Fruit fly (Drosophila melanogaster): Measurements from ENCODE around the gene gudu.
A peak's percentile ranks its signal among the peaks of the same experiment; 100 is the strongest.

Gene gudu

DNA sequence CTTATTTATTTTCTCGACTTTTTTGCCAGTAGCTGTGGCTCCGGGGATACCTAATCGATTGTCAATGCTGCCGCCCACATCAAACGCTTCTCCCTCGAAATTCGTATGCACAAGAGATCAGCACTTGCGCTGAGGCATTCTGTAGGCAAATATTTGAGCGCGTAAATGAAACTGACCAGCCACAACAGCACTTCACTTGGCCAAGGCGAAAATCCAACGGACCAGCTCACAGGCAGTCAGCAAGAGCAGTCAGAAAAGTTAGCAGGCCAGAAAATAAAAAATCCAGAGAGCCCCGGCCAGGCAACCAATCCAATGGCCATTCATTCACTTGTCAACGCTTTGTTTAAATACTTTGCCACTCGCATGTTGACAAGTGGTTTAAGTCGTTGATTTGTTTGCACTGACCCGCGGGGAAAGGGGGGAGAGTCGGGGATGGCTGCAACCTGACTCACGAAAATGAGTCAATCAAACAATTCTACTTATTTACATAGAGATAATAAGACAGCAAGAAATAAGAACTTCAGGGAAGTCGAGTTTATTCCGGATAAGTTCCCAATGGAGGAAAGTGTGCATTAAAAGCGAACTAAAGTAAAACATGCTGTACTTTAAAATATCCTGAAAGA is 48.8 kb upstream of the gudu start (continued):
- TF ChIP-seq CoRest (tag; optimal IDR thresholded peaks at IDR 0.05) (peak; percentile 4), cas (GFP tag; IDR thresholded peaks at IDR 0.05) (no peak), esg (GFP tag; conservative IDR thresholded peaks at IDR 0.05) (no peak), BEAF-32 (GFP tag; optimal IDR thresholded peaks at IDR 0.05) (no peak), CG6683 (GFP tag; optimal IDR thresholded peaks at IDR 0.05) (no peak), CG8281 (tag; optimal IDR thresholded peaks at IDR 0.05) (peak; percentile 11), rib (GFP tag; IDR thresholded peaks at IDR 0.05) (no peak), CG17912 (GFP tag; optimal IDR thresholded peaks at IDR 0.05) (no peak), bigmax (GFP tag; optimal IDR thresholded peaks at IDR 0.05) (no peak), z (GFP tag; IDR thresholded peaks at IDR 0.05) (0 out of 3 replicates have a peak, but pooled peaks have one; percentile 25), CG15601 (tag; optimal IDR thresholded peaks at IDR 0.05) (peak; percentile 22), Hr3 (GFP tag; optimal IDR thresholded peaks at IDR 0.05) (no peak), wor (GFP tag; IDR thresholded peaks at IDR 0.05) (no peak), D19B (GFP tag; optimal IDR thresholded peaks at IDR 0.05) (no peak), Eip74EF (GFP tag; optimal IDR thresholded peaks at IDR 0.05) (no peak), CG10543 (GFP tag; optimal IDR thresholded peaks at IDR 0.05) (no peak), pan (optimal IDR thresholded peaks at IDR 0.05) (no peak), pan (GFP tag; optimal IDR thresholded peaks at IDR 0.05 in 1 of 2, IDR thresholded peaks at IDR 0.05 in 1 of 2) (no peak), E2f1 (GFP tag; IDR thresholded peaks at IDR 0.05) (no peak), stwl (tag; optimal IDR thresholded peaks at IDR 0.05) (no peak), CG12299 (tag; optimal IDR thresholded peaks at IDR 0.05) (no peak), toy (GFP tag; IDR thresholded peaks at IDR 0.05) (no peak), oc (tag; optimal IDR thresholded peaks at IDR 0.05) (peak; percentile 19), fd96Cb (tag; optimal IDR thresholded peaks at IDR 0.05) (no peak), ci (GFP tag; IDR thresholded peaks at IDR 0.05) (peak; percentile 65), da (GFP tag; optimal IDR thresholded peaks at IDR 0.05) (no peak), CG8388 (GFP tag; optimal IDR thresholded peaks at IDR 0.05) (no peak), CG7372 (GFP tag; IDR thresholded peaks at IDR 0.05) (no peak), Fer3 (tag; optimal IDR thresholded peaks at IDR 0.05) (no peak), odd (GFP tag; optimal IDR thresholded peaks at IDR 0.05) (peak; percentile 22), CG8478 (optimal IDR thresholded peaks at IDR 0.05) (no peak), CTCF (GFP tag; optimal IDR thresholded peaks at IDR 0.05) (no peak), vnd (GFP tag; IDR thresholded peaks at IDR 0.05; ENCODE audit: partially characterized antibody) (no peak), CG6813 (GFP tag; optimal IDR thresholded peaks at IDR 0.05) (peak; percentile 71), zf30C (GFP tag; optimal IDR thresholded peaks at IDR 0.05) (no peak), Dref (GFP tag; IDR thresholded peaks at IDR 0.05) (no peak), CG12155 (GFP tag; optimal IDR thresholded peaks at IDR 0.05) (no peak), Sin3A (optimal IDR thresholded peaks at IDR 0.05) (no peak), scrt (GFP tag; optimal IDR thresholded peaks at IDR 0.05) (no peak), dm (GFP tag; optimal IDR thresholded peaks at IDR 0.05) (no peak), Ptx1 (GFP tag; IDR thresholded peaks at IDR 0.05) (no peak), CG10209 (GFP tag; optimal IDR thresholded peaks at IDR 0.05) (peak; percentile 57), grn (GFP tag; optimal IDR thresholded peaks at IDR 0.05) (peak; percentile 28), emc (GFP tag; optimal IDR thresholded peaks at IDR 0.05) (no peak), wek (GFP tag; optimal IDR thresholded peaks at IDR 0.05) (peak; percentile 38), Med (GFP tag) (peak; percentile 76), CG2116 (GFP tag; optimal IDR thresholded peaks at IDR 0.05) (peak; percentile 8), Atf-2 (GFP tag; optimal IDR thresholded peaks at IDR 0.05) (peak; percentile 39), Sox100B (GFP tag; optimal IDR thresholded peaks at IDR 0.05) (peak; percentile 33), CG8089 (GFP tag; optimal IDR thresholded peaks at IDR 0.05) (peak; percentile 37), CG14050 (GFP tag; IDR thresholded peaks at IDR 0.05) (no peak), mirr (GFP tag; optimal IDR thresholded peaks at IDR 0.05) (peak; percentile 3)

Data from whole organism, embryonic.